Worm (Caenorhabditis elegans): ENCODE data around the gene Y43F4B.10.

ce11 chrIII:13267046-13267445, 46.8 kb upstream of the Y43F4B.10 start:
- TF ChIP-seq ceh-2 (tag; optimal IDR thresholded peaks at IDR 0.05) (no peak), zip-5 (tag; optimal IDR thresholded peaks at IDR 0.05) (no peak), elt-2 (tag; optimal IDR thresholded peaks at IDR 0.05) (no peak), dmd-4 (tag; optimal IDR thresholded peaks at IDR 0.05; ENCODE audit: borderline replicate concordance) (no peak), sox-4 (tag; optimal IDR thresholded peaks at IDR 0.05) (no peak), mec-3 (tag; optimal IDR thresholded peaks at IDR 0.05; ENCODE audit: borderline replicate concordance) (no peak), fkh-10 (GFP tag; optimal IDR thresholded peaks at IDR 0.05) (no peak), unc-55 (GFP tag; optimal IDR thresholded peaks at IDR 0.05) (no peak), hlh-8 (tag; optimal IDR thresholded peaks at IDR 0.05) (no peak), pha-4 (tag; optimal IDR thresholded peaks at IDR 0.05) (no peak), ama-1 (optimal IDR thresholded peaks at IDR 0.05) (no peak), pag-3 (tag; optimal IDR thresholded peaks at IDR 0.05; ENCODE audit: borderline replicate concordance) (no peak), ceh-31 (tag; optimal IDR thresholded peaks at IDR 0.05) (no peak), unc-42 (tag; optimal IDR thresholded peaks at IDR 0.05) (no peak)
